Worm (Caenorhabditis elegans) whole organism, early embryonic: ENCODE results near the gene evl-18.

ENCODE experiments used
- B0310.2 ChIP-seq: sonication (generic microtip); optimal IDR thresholded peaks from 2 replicates; lab custom pipeline; 2016; ENCODE audit warnings: mild to moderate bottlenecking, missing genetic modification characterization, missing compliant biosample characterization
- ama-1 ChIP-seq: fragments of 150-350 bp; optimal IDR thresholded peaks from 2 replicates; lab custom pipeline; 2014
- flt-1 ChIP-seq: fragments of 200-800 bp; sonication (Bioruptor generic); IDR thresholded peaks from 2 replicates; pipeline ENCODE4 v1.3.6; 2022; ENCODE audit warnings: missing genetic modification characterization, missing compliant biosample characterization
- sea-1 ChIP-seq: fragments of 200-800 bp; sonication (Bioruptor generic); conservative IDR thresholded peaks from 2 replicates; pipeline ENCODE4 v1.3.6; 2022; ENCODE audit warnings: missing genetic modification characterization, missing compliant biosample characterization

- TF ChIP-seq B0310.2 (tag; lab: Kevin White, UChicago): no peak
- no peak for TF ChIP-seq ama-1 (lab: Kevin White, UChicago)
- no peak for TF ChIP-seq flt-1 (GFP tag; lab: Robert Waterston, UW)
- no peak for TF ChIP-seq sea-1 (GFP tag; lab: Robert Waterston, UW)
Observed at ce11 chrIII:3698366-3698765, 36.5 kb downstream of the evl-18 start.
